Fruit fly (Drosophila melanogaster) whole organism, embryonic: ENCODE data around the gene Vha100-2.

Experiments
- BEAF-32 ChIP-seq: fragments of 200-800 bp; sonication (Bioruptor generic); optimal IDR thresholded peaks from 3 replicates; lab custom pipeline; 2017; ENCODE audit warnings: missing biosample characterization, missing genetic modification characterization, mild to moderate bottlenecking, moderate library complexity, missing genetic modification reagents
- CG10267 ChIP-seq: fragments of 200-800 bp; sonication (Bioruptor generic); optimal IDR thresholded peaks from 2 replicates; lab custom pipeline; 2018; ENCODE audit warnings: missing biosample characterization, mild to moderate bottlenecking, missing genetic modification characterization, moderate library complexity
- CG10543 ChIP-seq: fragments of 200-800 bp; sonication (Bioruptor generic); optimal IDR thresholded peaks from 3 replicates; lab custom pipeline; 2017; ENCODE audit warnings: missing biosample characterization, mild to moderate bottlenecking, missing genetic modification characterization, moderate library complexity
- CG11247 ChIP-seq: fragments of 200-800 bp; sonication (Bioruptor generic); IDR thresholded peaks from 2 replicates; pipeline ENCODE4 v1.3.6; 2022; ENCODE audit warnings: missing biosample characterization, missing genetic modification characterization
- CG11456 ChIP-seq: fragments of 200-800 bp; sonication (Bioruptor generic); IDR thresholded peaks from 3 replicates; pipeline ENCODE4 v1.3.6; 2022; ENCODE audit warnings: missing biosample characterization, missing genetic modification characterization
- CG11723 ChIP-seq: fragments of 200-800 bp; sonication (Bioruptor generic); optimal IDR thresholded peaks from 2 replicates; lab custom pipeline; 2017; ENCODE audit warnings: missing biosample characterization, mild to moderate bottlenecking, missing genetic modification characterization
- CG12071 ChIP-seq: fragments of 200-800 bp; sonication (Bioruptor generic); optimal IDR thresholded peaks from 3 replicates; lab custom pipeline; 2018; ENCODE audit warnings: missing biosample characterization, mild to moderate bottlenecking, missing genetic modification characterization
- CG12942 ChIP-seq: fragments of 200-800 bp; sonication (Bioruptor generic); optimal IDR thresholded peaks from 3 replicates; lab custom pipeline; 2016; ENCODE audit warnings: missing biosample characterization, missing genetic modification characterization
- CG13287 ChIP-seq: fragments of 200-800 bp; sonication (Bioruptor generic); IDR thresholded peaks from 2 replicates; pipeline ENCODE4 v1.3.6; 2022; ENCODE audit warnings: missing biosample characterization, missing genetic modification characterization; ENCODE audit not compliant: partially characterized antibody
- CG16779 ChIP-seq: fragments of 200-800 bp; sonication (Bioruptor generic); IDR thresholded peaks from 2 replicates; pipeline ENCODE4 v1.3.6; 2022; ENCODE audit warnings: missing biosample characterization, missing genetic modification characterization
- CG17612 ChIP-seq: fragments of 200-800 bp; sonication (Bioruptor generic); IDR thresholded peaks from 2 replicates; pipeline ENCODE4 v1.3.6; 2022; ENCODE audit warnings: missing biosample characterization, missing genetic modification characterization
- CG18011 ChIP-seq: fragments of 200-800 bp; sonication (Bioruptor generic); optimal IDR thresholded peaks from 2 replicates; lab custom pipeline; 2017; ENCODE audit warnings: missing biosample characterization, missing genetic modification characterization, mild to moderate bottlenecking, moderate library complexity, missing genotype
- CG3995 ChIP-seq: fragments of 200-800 bp; sonication (Bioruptor generic); optimal IDR thresholded peaks from 3 replicates; lab custom pipeline; 2016; ENCODE audit warnings: missing biosample characterization, missing genetic modification characterization
- CG4707 ChIP-seq: fragments of 200-800 bp; sonication (Bioruptor generic); optimal IDR thresholded peaks from 2 replicates; lab custom pipeline; 2018; ENCODE audit warnings: missing biosample characterization, mild to moderate bottlenecking, missing genetic modification characterization, moderate library complexity
- CG6654 ChIP-seq: fragments of 200-800 bp; sonication (Bioruptor generic); optimal IDR thresholded peaks from 2 replicates; lab custom pipeline; 2017; ENCODE audit warnings: missing biosample characterization, mild to moderate bottlenecking, missing genetic modification characterization
- CG6689 ChIP-seq: fragments of 200-800 bp; sonication (Bioruptor generic); IDR thresholded peaks from 2 replicates; pipeline ENCODE4 v1.3.6; 2022; ENCODE audit warnings: missing biosample characterization, missing genetic modification characterization
- CG7271 ChIP-seq: fragments of 200-800 bp; sonication (Bioruptor generic); optimal IDR thresholded peaks from 2 replicates; lab custom pipeline; 2018; ENCODE audit warnings: missing biosample characterization, mild to moderate bottlenecking, missing genetic modification characterization, moderate library complexity
- CG7987 ChIP-seq: fragments of 200-800 bp; sonication (Bioruptor generic); optimal IDR thresholded peaks from 2 replicates; lab custom pipeline; 2018; ENCODE audit warnings: missing biosample characterization, mild to moderate bottlenecking, missing genetic modification characterization, moderate library complexity
- CG9876 ChIP-seq: fragments of 200-800 bp; sonication (Bioruptor generic); optimal IDR thresholded peaks from 2 replicates; lab custom pipeline; 2016; ENCODE audit warnings: missing biosample characterization, missing genetic modification characterization
- CHES-1-like ChIP-seq: fragments of 200-800 bp; sonication (Bioruptor generic); optimal IDR thresholded peaks from 2 replicates; lab custom pipeline; 2016; ENCODE audit warnings: missing biosample characterization, missing genetic modification characterization
- D19B ChIP-seq: fragments of 200-800 bp; sonication (Bioruptor generic); optimal IDR thresholded peaks from 2 replicates; lab custom pipeline; 2017; ENCODE audit warnings: missing biosample characterization, mild to moderate bottlenecking, missing genetic modification characterization
- Deaf1 ChIP-seq: fragments of 200-800 bp; optimal IDR thresholded peaks from 3 replicates; lab custom pipeline; 2019; ENCODE audit warnings: missing biosample characterization, mild to moderate bottlenecking, missing genetic modification characterization, moderate library complexity
- Drgx ChIP-seq: fragments of 200-800 bp; sonication (Bioruptor generic); IDR thresholded peaks from 2 replicates; pipeline ENCODE4 v1.3.6; 2022; ENCODE audit warnings: missing biosample characterization, missing genetic modification characterization
- E2f1 ChIP-seq: fragments of 200-800 bp; sonication (Bioruptor generic); IDR thresholded peaks from 2 replicates; pipeline ENCODE4 v1.3.6; 2022; ENCODE audit warnings: missing biosample characterization, missing genetic modification characterization
- ERR ChIP-seq: fragments of 200-800 bp; sonication (Bioruptor generic); optimal IDR thresholded peaks from 2 replicates; lab custom pipeline; 2016; ENCODE audit warnings: missing biosample characterization, missing genetic modification characterization
- Fer3 ChIP-seq: fragments of 200-800 bp; sonication (Bioruptor generic); optimal IDR thresholded peaks from 2 replicates; lab custom pipeline; 2018; ENCODE audit warnings: missing biosample characterization, mild to moderate bottlenecking, missing genetic modification characterization, moderate library complexity
- GATAe ChIP-seq: fragments of 200-800 bp; sonication (Bioruptor generic); conservative IDR thresholded peaks from 2 replicates; pipeline ENCODE4 v1.3.6; 2022; ENCODE audit warnings: missing biosample characterization, missing genetic modification characterization
- Hey ChIP-seq: fragments of 200-800 bp; sonication (Bioruptor generic); optimal IDR thresholded peaks from 3 replicates; lab custom pipeline; 2018; ENCODE audit warnings: missing biosample characterization, mild to moderate bottlenecking, missing genetic modification characterization
- Hmr ChIP-seq: fragments of 200-800 bp; sonication (Bioruptor generic); optimal IDR thresholded peaks from 3 replicates; lab custom pipeline; 2017; ENCODE audit warnings: mild to moderate bottlenecking, missing biosample characterization, missing genetic modification reagents, missing genetic modification characterization
- Pdp1 ChIP-seq, 2 experiments: fragments of 200-800 bp; sonication (Bioruptor generic); optimal IDR thresholded peaks; 3 replicates each; lab custom pipeline; 2016; ENCODE audit warnings: missing biosample characterization in 2 of 2, missing genetic modification characterization in 2 of 2, mild to moderate bottlenecking in 1 of 2, moderate library complexity in 1 of 2
- ab ChIP-seq: fragments of 200-800 bp; sonication (Bioruptor generic); optimal IDR thresholded peaks from 2 replicates; lab custom pipeline; 2016; ENCODE audit warnings: missing biosample characterization, missing genetic modification characterization
- da ChIP-seq: fragments of 200-800 bp; sonication (Bioruptor generic); optimal IDR thresholded peaks from 2 replicates; lab custom pipeline; 2016; ENCODE audit warnings: missing biosample characterization, missing genetic modification characterization
- dysf ChIP-seq: fragments of 200-800 bp; sonication (Bioruptor generic); IDR thresholded peaks from 3 replicates; pipeline ENCODE4 v1.3.6; 2022; ENCODE audit warnings: missing biosample characterization, missing genetic modification characterization
- gfzf ChIP-seq: fragments of 200-800 bp; sonication (Bioruptor generic); optimal IDR thresholded peaks from 2 replicates; lab custom pipeline; 2016; ENCODE audit warnings: missing biosample characterization, mild to moderate bottlenecking, missing genetic modification characterization, moderate library complexity
- grau ChIP-seq: fragments of 200-800 bp; optimal IDR thresholded peaks from 3 replicates; lab custom pipeline; 2019; ENCODE audit warnings: missing biosample characterization, mild to moderate bottlenecking, missing genetic modification characterization, moderate library complexity
- grn ChIP-seq: fragments of 200-800 bp; sonication (Bioruptor generic); optimal IDR thresholded peaks from 3 replicates; lab custom pipeline; 2017; ENCODE audit warnings: missing biosample characterization, missing genetic modification characterization
- gsb-n ChIP-seq: fragments of 200-800 bp; sonication (Bioruptor generic); optimal IDR thresholded peaks from 3 replicates; lab custom pipeline; 2018; ENCODE audit warnings: missing biosample characterization, mild to moderate bottlenecking, missing genetic modification characterization
- hbn ChIP-seq: fragments of 200-800 bp; sonication (Bioruptor generic); IDR thresholded peaks from 2 replicates; pipeline ENCODE4 v1.3.6; 2022; ENCODE audit warnings: missing biosample characterization, missing genetic modification characterization; ENCODE audit not compliant: partially characterized antibody
- kah ChIP-seq: fragments of 200-800 bp; sonication (Bioruptor generic); optimal IDR thresholded peaks from 2 replicates; lab custom pipeline; 2018; ENCODE audit warnings: missing biosample characterization, mild to moderate bottlenecking, missing genetic modification characterization
- kay ChIP-seq: fragments of 200-800 bp; sonication (Bioruptor generic); optimal IDR thresholded peaks from 2 replicates; lab custom pipeline; 2016; ENCODE audit warnings: missing biosample characterization, missing genetic modification characterization
- knrl ChIP-seq: fragments of 200-800 bp; sonication (Bioruptor generic); IDR thresholded peaks from 3 replicates; pipeline ENCODE4 v1.3.6; 2022; ENCODE audit warnings: missing biosample characterization, missing genetic modification characterization; ENCODE audit not compliant: partially characterized antibody
- mld ChIP-seq: fragments of 200-800 bp; sonication (Bioruptor generic); IDR thresholded peaks from 3 replicates; pipeline ENCODE4 v1.3.6; 2022; ENCODE audit warnings: missing biosample characterization, missing genetic modification characterization; ENCODE audit not compliant: partially characterized antibody
- pfk ChIP-seq: fragments of 200-800 bp; sonication (Bioruptor generic); optimal IDR thresholded peaks from 2 replicates; lab custom pipeline; 2018; ENCODE audit warnings: missing biosample characterization, mild to moderate bottlenecking, missing genetic modification characterization, moderate library complexity
- prd ChIP-seq, 3 experiments: fragments of >200 bp in 2 of 3; fragments of 200-800 bp in 1 of 3; sonication (Bioruptor generic) in 1 of 3; optimal IDR thresholded peaks in 2 of 3; IDR thresholded peaks in 1 of 3; 2 replicates in 2 of 3; 3 replicates in 1 of 3; pipeline versions ENCODE4 v1.3.6 to Lab custom; 2017 to 2022; ENCODE audit warnings: missing biosample characterization in 1 of 3, missing genetic modification characterization in 1 of 3
- ranshi ChIP-seq: fragments of 200-800 bp; sonication (Bioruptor generic); IDR thresholded peaks from 2 replicates; pipeline ENCODE4 v1.3.6; 2022; ENCODE audit warnings: missing biosample characterization, missing genetic modification characterization
- sens ChIP-seq: fragments of 200-800 bp; sonication (Bioruptor generic); peaks from one replicate; lab custom pipeline; 2016; ENCODE audit warnings: missing biosample characterization, missing genetic modification characterization
- ssp ChIP-seq: fragments of 200-800 bp; sonication (Bioruptor generic); IDR thresholded peaks from 2 replicates; pipeline ENCODE4 v1.3.6; 2022; ENCODE audit warnings: missing biosample characterization, missing genetic modification characterization
- stc ChIP-seq: fragments of 200-800 bp; sonication (Bioruptor generic); IDR thresholded peaks from 2 replicates; pipeline ENCODE4 v1.3.6; 2022; ENCODE audit warnings: missing biosample characterization, missing genetic modification characterization
- trh ChIP-seq: fragments of 200-800 bp; sonication (Bioruptor generic); optimal IDR thresholded peaks from 2 replicates; lab custom pipeline; 2016; ENCODE audit warnings: missing biosample characterization, missing genetic modification characterization
- vfl ChIP-seq: fragments of 200-800 bp; sonication (Bioruptor generic); optimal IDR thresholded peaks from 2 replicates; lab custom pipeline; 2016; ENCODE audit warnings: missing biosample characterization, missing genetic modification characterization
- yki ChIP-seq: fragments of >200 bp; optimal IDR thresholded peaks from 3 replicates; lab custom pipeline; 2018

The Vha100-2 gene

DNA sequence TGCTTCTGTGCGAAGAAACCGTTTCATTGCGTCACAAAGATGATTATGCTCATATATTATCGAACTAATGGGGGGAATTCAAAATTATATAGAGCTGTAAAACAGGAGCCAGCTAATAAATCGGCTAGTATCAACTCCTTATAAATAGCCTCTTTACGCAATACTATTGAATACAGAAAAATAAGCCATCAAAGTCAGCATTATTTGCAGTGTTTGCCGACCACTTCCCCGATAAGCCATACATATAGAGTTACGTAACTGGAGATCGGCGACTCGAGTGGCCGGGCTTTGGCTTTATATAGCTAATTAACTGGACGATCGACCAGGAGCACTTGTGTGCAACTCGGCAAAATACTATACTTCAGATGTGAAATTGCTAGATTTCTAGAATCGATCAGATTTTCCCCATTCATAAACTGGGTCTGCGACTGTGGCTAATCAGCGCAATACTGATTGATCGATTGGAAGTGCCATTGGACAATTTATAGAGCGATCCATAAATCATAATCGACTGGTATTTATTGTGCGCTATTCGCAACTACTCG is 1.1 kb downstream of the Vha100-2 start (continued):
- TF ChIP-seq grau (tag; lab: Kevin White, UChicago) (no peak), Pdp1 (GFP tag; optimal IDR thresholded peaks at IDR 0.05; lab: Kevin White, UChicago) (peak in 1 of 2 experiments; percentile 89), CG3995 (GFP tag; lab: Kevin White, UChicago) (no peak), CG6689 (GFP tag; lab: Robert Waterston, UW) (no peak), kay (no peak), CG11456 (GFP tag; lab: Robert Waterston, UW) (no peak), CG9876 (GFP tag; lab: Kevin White, UChicago) (no peak), ERR (no peak), BEAF-32 (GFP tag; lab: Kevin White, UChicago) (no peak), Hmr (no peak), yki (no peak), stc (GFP tag; lab: Robert Waterston, UW) (no peak), CG12942 (GFP tag; lab: Kevin White, UChicago) (no peak), CG11247 (GFP tag; lab: Robert Waterston, UW) (peak; percentile 44), CG4707 (GFP tag; lab: Kevin White, UChicago) (no peak), Deaf1 (no peak), pfk (GFP tag; lab: Kevin White, UChicago) (no peak), grn (GFP tag; lab: Kevin White, UChicago) (peak; percentile 63), CG18011 (GFP tag; lab: Kevin White, UChicago) (no peak), da (GFP tag; lab: Kevin White, UChicago) (no peak), CG6654 (no peak), Fer3 (tag; lab: Kevin White, UChicago) (no peak), CG12071 (no peak), ranshi (GFP tag; lab: Robert Waterston, UW) (peak; percentile 44; the same call in 1 of the 2 replicates), CG7271 (tag; lab: Kevin White, UChicago) (no peak), CG13287 (GFP tag; lab: Robert Waterston, UW) (no peak), CG11723 (no peak), gsb-n (tag; lab: Kevin White, UChicago) (no peak), sens (GFP tag; lab: Kevin White, UChicago) (peak; percentile 2), ssp (GFP tag; lab: Robert Waterston, UW) (no peak), mld (GFP tag; lab: Robert Waterston, UW) (no peak), ab (no peak), prd (optimal IDR thresholded peaks at IDR 0.05; lab: Kevin White, UChicago) (no peak), prd (GFP tag; IDR thresholded peaks at IDR 0.05; lab: Robert Waterston, UW) (peak; percentile 9; the same call in 1 of the 3 replicates), dysf (GFP tag; lab: Robert Waterston, UW) (no peak), trh (GFP tag; lab: Kevin White, UChicago) (no peak), CHES-1-like (GFP tag; lab: Kevin White, UChicago) (no peak), Hey (tag; lab: Kevin White, UChicago) (no peak), CG10267 (tag; lab: Kevin White, UChicago) (no peak), CG16779 (GFP tag; lab: Robert Waterston, UW) (no peak), vfl (GFP tag; lab: Kevin White, UChicago) (no peak), gfzf (GFP tag; lab: Kevin White, UChicago) (no peak), E2f1 (GFP tag; lab: Robert Waterston, UW) (peak; percentile 57; the same call in 1 of the 2 replicates), D19B (GFP tag; lab: Kevin White, UChicago) (no peak), CG10543 (no peak), kah (GFP tag; lab: Kevin White, UChicago) (no peak), CG17612 (GFP tag; lab: Robert Waterston, UW) (no peak), CG7987 (GFP tag; lab: Kevin White, UChicago) (no peak), GATAe (GFP tag; lab: Robert Waterston, UW) (no peak), hbn (no peak), knrl (GFP tag; lab: Robert Waterston, UW) (no peak), Drgx (GFP tag; lab: Robert Waterston, UW) (peak; percentile 53)
